Worm (Caenorhabditis elegans) whole organism, L4 larva: ENCODE data around the gene eco-1.

Source experiments
- Y105C5A.15 ChIP-seq: fragments of 200-800 bp; sonication (Bioruptor generic); IDR thresholded peaks from 2 replicates; pipeline ENCODE4 v1.3.6; 2022; ENCODE audit warnings: missing genetic modification characterization, missing compliant biosample characterization
- ZK337.2 ChIP-seq: fragments of 200-800 bp; sonication (Bioruptor generic); IDR thresholded peaks from 2 replicates; pipeline ENCODE4 v1.3.6; 2022; ENCODE audit warnings: missing genetic modification reagents, missing genetic modification characterization, missing compliant biosample characterization
- ZK546.5 ChIP-seq, 2 experiments: sonication (generic microtip); optimal IDR thresholded peaks; 2 replicates each; lab custom pipeline; 2017; ENCODE audit warnings: missing biosample characterization in 2 of 2, missing genetic modification characterization in 2 of 2
- aha-1 ChIP-seq: fragments of 150-350 bp; peaks from one replicate; lab custom pipeline; 2014; ENCODE audit warnings: missing biosample characterization, missing genetic modification characterization
- aly-2 ChIP-seq: sonication (generic microtip); optimal IDR thresholded peaks from 2 replicates; lab custom pipeline; 2018; ENCODE audit warnings: missing biosample characterization, missing genetic modification characterization
- arid-1 ChIP-seq: fragments of 200-800 bp; sonication (Bioruptor generic); conservative IDR thresholded peaks from 2 replicates; pipeline ENCODE4 v1.3.6; 2022; ENCODE audit warnings: missing genetic modification reagents, missing genetic modification characterization, missing compliant biosample characterization
- ceh-44 ChIP-seq: fragments of 200-800 bp; sonication (Bioruptor generic); IDR thresholded peaks from 2 replicates; pipeline ENCODE4 v1.3.6; 2022; ENCODE audit warnings: missing genetic modification reagents, missing genetic modification characterization, missing compliant biosample characterization
- ces-1 ChIP-seq: fragments of 150-350 bp; sonication (generic microtip); optimal IDR thresholded peaks from 4 replicates; lab custom pipeline; 2014; ENCODE audit warnings: missing biosample characterization, missing genetic modification reagents, missing genetic modification characterization
- daf-12 ChIP-seq: fragments of 150-350 bp; optimal IDR thresholded peaks from 2 replicates; lab custom pipeline; 2014; ENCODE audit warnings: missing biosample characterization, missing genetic modification reagents, missing genetic modification characterization
- daf-16 ChIP-seq, 3 experiments: sonication (generic microtip); optimal IDR thresholded peaks; 2 replicates each; lab custom pipeline; 2016 to 2017; ENCODE audit warnings: missing genetic modification characterization in 3 of 3, missing genetic modification reagents in 3 of 3, mild to moderate bottlenecking in 2 of 3, missing compliant biosample characterization in 2 of 3, missing biosample characterization in 1 of 3, moderate library complexity in 1 of 3
- dmd-6 ChIP-seq: fragments of 200-800 bp; sonication (Bioruptor generic); IDR thresholded peaks from 2 replicates; pipeline ENCODE4 v1.3.6; 2022; ENCODE audit warnings: missing genetic modification reagents, missing genetic modification characterization, missing compliant biosample characterization
- dve-1 ChIP-seq: sonication (generic microtip); optimal IDR thresholded peaks from 2 replicates; lab custom pipeline; 2017; ENCODE audit warnings: antibody characterized with exemption, mild to moderate bottlenecking, missing genetic modification characterization, missing compliant biosample characterization; ENCODE audit not compliant: insufficient read depth
- egl-27 ChIP-seq: sonication (generic microtip); optimal IDR thresholded peaks from 3 replicates; lab custom pipeline; 2017; ENCODE audit warnings: missing biosample characterization, missing genetic modification reagents, missing genetic modification characterization
- hlh-11 ChIP-seq: fragments of 200-800 bp; sonication (Bioruptor generic); optimal IDR thresholded peaks from 2 replicates; lab custom pipeline; 2018; ENCODE audit warnings: mild to moderate bottlenecking, missing genetic modification characterization, missing compliant biosample characterization
- hlh-30 ChIP-seq: sonication (generic microtip); optimal IDR thresholded peaks from 2 replicates; lab custom pipeline; 2017; ENCODE audit warnings: antibody characterized with exemption, mild to moderate bottlenecking, missing genetic modification characterization, missing compliant biosample characterization; ENCODE audit not compliant: insufficient read depth
- hmg-1.1 ChIP-seq: fragments of 200-800 bp; sonication (Bioruptor generic); IDR thresholded peaks from 2 replicates; pipeline ENCODE4 v1.3.6; 2022; ENCODE audit warnings: missing genetic modification reagents, missing genetic modification characterization, missing compliant biosample characterization
- lin-15B ChIP-seq: fragments of 150-350 bp; sonication (generic microtip); optimal IDR thresholded peaks from 3 replicates; lab custom pipeline; 2014; ENCODE audit warnings: missing biosample characterization, missing genetic modification characterization
- lin-39 ChIP-seq: fragments of 150-350 bp; optimal IDR thresholded peaks from 2 replicates; lab custom pipeline; 2014; ENCODE audit warnings: missing biosample characterization, missing genetic modification reagents, missing genetic modification characterization
- lir-3 ChIP-seq: sonication (generic microtip); optimal IDR thresholded peaks from 2 replicates; lab custom pipeline; 2016; ENCODE audit warnings: mild to moderate bottlenecking, missing genetic modification characterization, missing compliant biosample characterization
- lsy-2 ChIP-seq, 2 experiments: fragments of 150-350 bp in 1 of 2; sonication (generic microtip) in 1 of 2; optimal IDR thresholded peaks; 2 replicates each; lab custom pipeline; 2014 to 2017; ENCODE audit warnings: missing biosample characterization in 2 of 2, missing genetic modification characterization in 2 of 2
- mdt-29 ChIP-seq: fragments of 200-800 bp; sonication (Bioruptor generic); IDR thresholded peaks from 2 replicates; pipeline ENCODE4 v1.3.6; 2022; ENCODE audit warnings: missing genetic modification reagents, missing genetic modification characterization, missing compliant biosample characterization
- mep-1 ChIP-seq: fragments of 150-350 bp; sonication (generic microtip); optimal IDR thresholded peaks from 3 replicates; lab custom pipeline; 2014; ENCODE audit warnings: missing biosample characterization, missing genetic modification characterization
- nhr-102 ChIP-seq: sonication (generic microtip); optimal IDR thresholded peaks from 2 replicates; lab custom pipeline; 2016; ENCODE audit warnings: mild to moderate bottlenecking, missing genetic modification characterization, moderate library complexity, missing compliant biosample characterization
- nhr-28 ChIP-seq: fragments of 150-350 bp; optimal IDR thresholded peaks from 2 replicates; lab custom pipeline; 2014; ENCODE audit warnings: missing biosample characterization, missing genetic modification characterization
- pha-4 ChIP-seq, 2 experiments: fragments of 150-350 bp in 1 of 2; fragments of 200-800 bp in 1 of 2; sonication (Bioruptor generic) in 1 of 2; IDR thresholded peaks in 1 of 2; optimal IDR thresholded peaks in 1 of 2; 2 replicates each; pipeline versions ENCODE4 v1.3.6 to Lab custom; 2014 to 2022; ENCODE audit warnings: missing genetic modification characterization in 2 of 2, missing genetic modification reagents in 2 of 2, missing biosample characterization in 1 of 2, missing compliant biosample characterization in 1 of 2
- php-3 ChIP-seq: fragments of 200-800 bp; sonication (Bioruptor generic); IDR thresholded peaks from 2 replicates; pipeline ENCODE4 v1.3.6; 2022; ENCODE audit warnings: missing genetic modification reagents, missing genetic modification characterization, missing compliant biosample characterization
- pqm-1 ChIP-seq: sonication (generic microtip); optimal IDR thresholded peaks from 2 replicates; lab custom pipeline; 2017; ENCODE audit warnings: missing biosample characterization, missing genetic modification characterization
- saeg-2 ChIP-seq: fragments of 200-800 bp; sonication (Bioruptor generic); IDR thresholded peaks from 2 replicates; pipeline ENCODE4 v1.3.6; 2022; ENCODE audit warnings: missing genetic modification reagents, missing genetic modification characterization, missing compliant biosample characterization
- skn-1 ChIP-seq: fragments of 150-350 bp; optimal IDR thresholded peaks from 2 replicates; lab custom pipeline; 2014; ENCODE audit warnings: missing biosample characterization, missing genetic modification characterization
- snpc-1.2 ChIP-seq: fragments of 200-800 bp; sonication (Bioruptor generic); IDR thresholded peaks from 2 replicates; pipeline ENCODE4 v1.3.6; 2022; ENCODE audit warnings: missing genetic modification reagents, missing genetic modification characterization, missing compliant biosample characterization
- snpc-4 ChIP-seq: fragments of 150-350 bp; optimal IDR thresholded peaks from 2 replicates; lab custom pipeline; 2014; ENCODE audit warnings: missing biosample characterization, missing genetic modification characterization
- unc-130 ChIP-seq: sonication (generic microtip); optimal IDR thresholded peaks from 2 replicates; lab custom pipeline; 2016; ENCODE audit warnings: missing genetic modification reagents, missing genetic modification characterization, missing compliant biosample characterization
- unc-39 ChIP-seq: sonication (generic microtip); optimal IDR thresholded peaks from 2 replicates; lab custom pipeline; 2017; ENCODE audit warnings: missing biosample characterization, missing genetic modification characterization
- unc-62 ChIP-seq, 3 experiments: fragments of 150-350 bp in 1 of 3; sonication (generic microtip); optimal IDR thresholded peaks in 2 of 3; peaks in 1 of 3; 1 replicate in 1 of 3; 2 replicates in 2 of 3; lab custom pipeline; 2014 to 2017; ENCODE audit warnings: missing biosample characterization in 3 of 3, missing genetic modification characterization in 3 of 3, missing genetic modification reagents in 3 of 3, missing genotype in 1 of 3
- vab-7 ChIP-seq: fragments of 200-800 bp; sonication (Bioruptor generic); IDR thresholded peaks from 2 replicates; pipeline ENCODE4 v1.3.6; 2022; ENCODE audit warnings: missing genetic modification reagents, missing genetic modification characterization, missing compliant biosample characterization

eco-1 gene

ce11 chrIII:7323331-7323730 is 35.6 kb downstream of the eco-1 start:
- TF ChIP-seq pqm-1 (tag; lab: Kevin White, UChicago) (peak; percentile 51), hlh-11 (tag; lab: Kevin White, UChicago) (peak; percentile 41), skn-1 (tag; lab: Kevin White, UChicago) (no peak), daf-12 (tag; lab: Kevin White, UChicago) (no peak), nhr-28 (tag; lab: Kevin White, UChicago) (peak; percentile 31), dmd-6 (0 out of 2 replicates have a peak, but pooled peaks have one; percentile 25), daf-16 (GFP tag; optimal IDR thresholded peaks at IDR 0.05; lab: Kevin White, UChicago) (no peak), daf-16 (tag; optimal IDR thresholded peaks at IDR 0.05; lab: Kevin White, UChicago) (peak; percentile 45), php-3 (GFP tag; lab: Robert Waterston, UW) (peak; percentile 58; the same call in 1 of the 2 replicates)

ce11 chrIII:7322018-7322417 is 36.9 kb downstream of the eco-1 start:
- TF ChIP-seq aha-1 (tag; lab: Kevin White, UChicago) = peak; percentile 57
- no peak for TF ChIP-seq Y105C5A.15 (GFP tag; lab: Robert Waterston, UW)
- no peak for TF ChIP-seq daf-16 (GFP tag; optimal IDR thresholded peaks at IDR 0.05; lab: Kevin White, UChicago)
- TF ChIP-seq daf-16 (tag; optimal IDR thresholded peaks at IDR 0.05; lab: Kevin White, UChicago) = peak; percentile 73
- peak in 1 of 2 experiments; percentile 62 for TF ChIP-seq unc-62 (GFP tag; optimal IDR thresholded peaks at IDR 0.05 in 1 of 2; lab: Kevin White, UChicago)
- no peak for TF ChIP-seq unc-62 (tag; optimal IDR thresholded peaks at IDR 0.05; lab: Kevin White, UChicago)
- no peak for TF ChIP-seq lir-3 (tag; lab: Kevin White, UChicago)
- no peak for TF ChIP-seq snpc-1.2
- TF ChIP-seq ZK337.2 (GFP tag; lab: Robert Waterston, UW) = no peak
- TF ChIP-seq pha-4 (GFP tag; IDR thresholded peaks at IDR 0.05; lab: Robert Waterston, UW) = no peak
- TF ChIP-seq pha-4 (tag; optimal IDR thresholded peaks at IDR 0.05; lab: Kevin White, UChicago) = peak; percentile 20
- peak; percentile 58 for TF ChIP-seq dve-1 (tag; lab: Kevin White, UChicago)
- no peak for TF ChIP-seq egl-27 (tag; lab: Kevin White, UChicago)
- TF ChIP-seq hlh-30 (tag; lab: Kevin White, UChicago) = peak; percentile 66
- TF ChIP-seq arid-1 (GFP tag; lab: Robert Waterston, UW) = no peak
- no peak for TF ChIP-seq lsy-2 (tag; optimal IDR thresholded peaks at IDR 0.05; lab: Kevin White, UChicago)
- TF ChIP-seq hmg-1.1 = no peak
- no peak for TF ChIP-seq mdt-29 (GFP tag; lab: Robert Waterston, UW)
- no peak for TF ChIP-seq ZK546.5 (tag; optimal IDR thresholded peaks at IDR 0.05; lab: Kevin White, UChicago)
- no peak for TF ChIP-seq ceh-44
- no peak for TF ChIP-seq vab-7 (GFP tag; lab: Robert Waterston, UW)
- no peak for TF ChIP-seq lin-39 (tag; lab: Kevin White, UChicago)
- TF ChIP-seq snpc-4 (tag; lab: Kevin White, UChicago) = no peak
- TF ChIP-seq dmd-6 = no peak
- TF ChIP-seq daf-12 (tag; lab: Kevin White, UChicago) = no peak
- no peak for TF ChIP-seq unc-39 (tag; lab: Kevin White, UChicago)
- TF ChIP-seq hlh-11 (tag; lab: Kevin White, UChicago) = peak; percentile 12
- no peak for TF ChIP-seq lin-15B (tag; lab: Kevin White, UChicago)
- no peak for TF ChIP-seq aly-2 (tag; lab: Kevin White, UChicago)
- no peak for TF ChIP-seq saeg-2 (GFP tag; lab: Robert Waterston, UW)
- peak; percentile 35 for TF ChIP-seq nhr-28 (tag; lab: Kevin White, UChicago)
- TF ChIP-seq, all 104 proteins: peak for 8

ce11 chrIII:7319390-7319789 is 39.5 kb downstream of the eco-1 start, which contains the start of gene F56C9.8:
Gene F56C9.8 (minus strand): TSS chrIII:7319509.
- TF ChIP-seq daf-16 (GFP tag; optimal IDR thresholded peaks at IDR 0.05; lab: Kevin White, UChicago) (no peak), daf-16 (tag; optimal IDR thresholded peaks at IDR 0.05; lab: Kevin White, UChicago) (peak; percentile 56), pqm-1 (tag; lab: Kevin White, UChicago) (peak; percentile 26), hlh-11 (tag; lab: Kevin White, UChicago) (peak; percentile 8), unc-130 (GFP tag; lab: Kevin White, UChicago) (no peak)

- TF ChIP-seq dve-1 (tag; lab: Kevin White, UChicago) (peak; percentile 42), ces-1 (GFP tag; lab: Kevin White, UChicago) (no peak), hlh-30 (tag; lab: Kevin White, UChicago) (peak; percentile 23), pqm-1 (tag; lab: Kevin White, UChicago) (peak; percentile 69), pha-4 (GFP tag; IDR thresholded peaks at IDR 0.05; lab: Robert Waterston, UW) (no peak), pha-4 (tag; optimal IDR thresholded peaks at IDR 0.05; lab: Kevin White, UChicago) (peak; percentile 77), unc-62 (GFP tag; optimal IDR thresholded peaks at IDR 0.05 in 1 of 2; lab: Kevin White, UChicago) (peak in 1 of 2 experiments; percentile 53), unc-62 (tag; optimal IDR thresholded peaks at IDR 0.05; lab: Kevin White, UChicago) (no peak), mep-1 (tag; lab: Kevin White, UChicago) (no peak), nhr-102 (tag; lab: Kevin White, UChicago) (no peak), hlh-11 (tag; lab: Kevin White, UChicago) (peak; percentile 20), daf-16 (GFP tag; optimal IDR thresholded peaks at IDR 0.05; lab: Kevin White, UChicago) (no peak), daf-16 (tag; optimal IDR thresholded peaks at IDR 0.05; lab: Kevin White, UChicago) (peak; percentile 45), lsy-2 (tag; optimal IDR thresholded peaks at IDR 0.05; lab: Kevin White, UChicago) (peak in 1 of 2 experiments; percentile 15)
Measured at ce11 chrIII:7317354-7317753, 41.5 kb downstream of the eco-1 start.
